Worm (Caenorhabditis elegans) whole organism, young adult: ENCODE measurements around the gene myrf-1.

ENCODE experiments used
- B0019.2 ChIP-seq: fragments of 200-800 bp; sonication (Bioruptor generic); conservative IDR thresholded peaks from 2 replicates; pipeline ENCODE4 v1.3.6; 2022; ENCODE audit warnings: missing genetic modification reagents, missing genetic modification characterization, missing compliant biosample characterization
- B0261.1 ChIP-seq: sonication (generic microtip); optimal IDR thresholded peaks from 2 replicates; lab custom pipeline; 2016; ENCODE audit warnings: mild to moderate bottlenecking, missing genetic modification characterization, moderate library complexity, missing compliant biosample characterization
- D2030.7 ChIP-seq: fragments of 200-800 bp; sonication (Bioruptor generic); IDR thresholded peaks from 2 replicates; pipeline ENCODE4 v1.3.6; 2022; ENCODE audit warnings: missing genetic modification reagents, missing genetic modification characterization, missing compliant biosample characterization
- F22D6.2 ChIP-seq: sonication (generic microtip); optimal IDR thresholded peaks from 2 replicates; lab custom pipeline; 2016; ENCODE audit warnings: mild to moderate bottlenecking, missing genetic modification characterization, missing compliant biosample characterization
- F33H1.4 ChIP-seq: fragments of 200-800 bp; sonication (Bioruptor generic); IDR thresholded peaks from 2 replicates; pipeline ENCODE4 v1.3.6; 2022; ENCODE audit warnings: missing genetic modification reagents, missing genetic modification characterization, missing compliant biosample characterization
- F39B2.1 ChIP-seq: fragments of 200-800 bp; sonication (Bioruptor generic); IDR thresholded peaks from 2 replicates; pipeline ENCODE4 v1.3.6; 2022; ENCODE audit warnings: missing genetic modification reagents, missing genetic modification characterization, missing compliant biosample characterization
- F49E8.2 ChIP-seq: sonication (generic microtip); optimal IDR thresholded peaks from 3 replicates; lab custom pipeline; 2017; ENCODE audit warnings: missing genetic modification characterization, mild to moderate bottlenecking, missing compliant biosample characterization, antibody characterized with exemption, moderate library complexity; ENCODE audit not compliant: insufficient read depth
- F55B11.4 ChIP-seq: sonication (generic microtip); optimal IDR thresholded peaks from 2 replicates; lab custom pipeline; 2016; ENCODE audit warnings: missing compliant biosample characterization, missing genetic modification characterization, borderline replicate concordance; ENCODE audit not compliant: insufficient read depth
- K11D2.4 ChIP-seq: fragments of 200-800 bp; sonication (Bioruptor generic); IDR thresholded peaks from 2 replicates; pipeline ENCODE4 v1.3.6; 2022; ENCODE audit warnings: missing genetic modification reagents, missing genetic modification characterization, missing compliant biosample characterization
- Y95B8A.8 ChIP-seq: fragments of 200-800 bp; sonication (Bioruptor generic); IDR thresholded peaks from 2 replicates; pipeline ENCODE4 v1.3.6; 2022; ENCODE audit warnings: missing genetic modification reagents, missing genetic modification characterization, missing compliant biosample characterization
- ZK185.1 ChIP-seq: sonication (generic microtip); optimal IDR thresholded peaks from 2 replicates; lab custom pipeline; 2016; ENCODE audit warnings: mild to moderate bottlenecking, missing genetic modification characterization, missing compliant biosample characterization; ENCODE audit not compliant: poor library complexity, severe bottlenecking
- athp-1 ChIP-seq: sonication (generic microtip); optimal IDR thresholded peaks from 2 replicates; lab custom pipeline; 2017; ENCODE audit warnings: mild to moderate bottlenecking, missing genetic modification characterization, missing compliant biosample characterization
- attf-5 ChIP-seq: fragments of 200-800 bp; sonication (Bioruptor generic); optimal IDR thresholded peaks from 2 replicates; lab custom pipeline; 2018; ENCODE audit warnings: mild to moderate bottlenecking, missing genetic modification characterization, missing compliant biosample characterization
- bed-2 ChIP-seq: fragments of 200-800 bp; sonication (Bioruptor generic); IDR thresholded peaks from 2 replicates; pipeline ENCODE4 v1.3.6; 2022; ENCODE audit warnings: missing genetic modification reagents, missing genetic modification characterization, missing compliant biosample characterization
- cebp-1 ChIP-seq, 2 experiments: fragments of 200-800 bp in 1 of 2; sonication (Bioruptor generic) in 1 of 2; sonication (generic microtip) in 1 of 2; IDR thresholded peaks in 1 of 2; optimal IDR thresholded peaks in 1 of 2; 2 replicates each; pipeline versions ENCODE4 v1.3.6 to Lab custom; 2017 to 2022; ENCODE audit warnings: missing compliant biosample characterization in 2 of 2, missing genetic modification characterization in 2 of 2, mild to moderate bottlenecking in 1 of 2, missing genetic modification reagents in 1 of 2, moderate library complexity in 1 of 2
- ceh-27 ChIP-seq: fragments of 200-800 bp; sonication (Bioruptor generic); optimal IDR thresholded peaks from 2 replicates; lab custom pipeline; 2018; ENCODE audit warnings: mild to moderate bottlenecking, missing genetic modification characterization, moderate library complexity, missing compliant biosample characterization
- chd-7 ChIP-seq: sonication (generic microtip); optimal IDR thresholded peaks from 2 replicates; lab custom pipeline; 2016; ENCODE audit warnings: mild to moderate bottlenecking, missing genetic modification characterization, moderate library complexity, missing compliant biosample characterization
- die-1 ChIP-seq: sonication (generic microtip); optimal IDR thresholded peaks from 2 replicates; lab custom pipeline; 2016; ENCODE audit warnings: missing genotype, mild to moderate bottlenecking, missing genetic modification characterization, missing compliant biosample characterization
- dpff-1 ChIP-seq: sonication (generic microtip); optimal IDR thresholded peaks from 2 replicates; lab custom pipeline; 2017; ENCODE audit warnings: mild to moderate bottlenecking, missing genetic modification characterization, missing compliant biosample characterization
- dpl-1 ChIP-seq: fragments of 150-350 bp; optimal IDR thresholded peaks from 2 replicates; lab custom pipeline; 2014; ENCODE audit warnings: missing biosample characterization, missing genetic modification reagents, missing genetic modification characterization
- efl-1 ChIP-seq: fragments of 150-350 bp; optimal IDR thresholded peaks from 2 replicates; lab custom pipeline; 2014; ENCODE audit warnings: missing biosample characterization, missing genetic modification reagents, missing genetic modification characterization
- ets-4 ChIP-seq: fragments of 200-800 bp; sonication (Bioruptor generic); optimal IDR thresholded peaks from 2 replicates; lab custom pipeline; 2018; ENCODE audit warnings: mild to moderate bottlenecking, missing genetic modification characterization, missing compliant biosample characterization
- hlh-12 ChIP-seq: sonication (generic microtip); optimal IDR thresholded peaks from 2 replicates; lab custom pipeline; 2016; ENCODE audit warnings: missing genetic modification characterization, missing compliant biosample characterization
- hmg-20 ChIP-seq: fragments of 200-800 bp; sonication (Bioruptor generic); IDR thresholded peaks from 2 replicates; pipeline ENCODE4 v1.3.6; 2022; ENCODE audit warnings: missing genetic modification reagents, missing genetic modification characterization, missing compliant biosample characterization
- hsf-1 ChIP-seq: fragments of 200-800 bp; sonication (Bioruptor generic); IDR thresholded peaks from 2 replicates; pipeline ENCODE4 v1.3.6; 2022; ENCODE audit warnings: missing genetic modification reagents, missing genetic modification characterization, missing compliant biosample characterization
- lag-1 ChIP-seq: fragments of 200-800 bp; sonication (Bioruptor generic); IDR thresholded peaks from 2 replicates; pipeline ENCODE4 v1.3.6; 2022; ENCODE audit warnings: missing genetic modification reagents, missing genetic modification characterization, missing compliant biosample characterization
- lin-26 ChIP-seq: fragments of 200-800 bp; sonication (Bioruptor generic); IDR thresholded peaks from 2 replicates; pipeline ENCODE4 v1.3.6; 2022; ENCODE audit warnings: missing genetic modification reagents, missing genetic modification characterization, missing compliant biosample characterization
- lin-35 ChIP-seq, 3 experiments: fragments of 150-350 bp in 2 of 3; sonication (generic microtip) in 1 of 3; optimal IDR thresholded peaks; 2 replicates each; lab custom pipeline; 2014 to 2018; ENCODE audit warnings: missing biosample characterization in 3 of 3, missing genetic modification characterization in 3 of 3, missing genetic modification reagents in 3 of 3
- lin-40 ChIP-seq: sonication (generic microtip); optimal IDR thresholded peaks from 2 replicates; lab custom pipeline; 2016; ENCODE audit warnings: missing genetic modification characterization, mild to moderate bottlenecking, missing compliant biosample characterization, missing genotype, missing genetic modification reagents
- lin-54 ChIP-seq: fragments of 200-800 bp; sonication (Bioruptor generic); optimal IDR thresholded peaks from 2 replicates; lab custom pipeline; 2018; ENCODE audit warnings: mild to moderate bottlenecking, missing genetic modification characterization, missing compliant biosample characterization
- lir-1 ChIP-seq: fragments of 200-800 bp; sonication (Bioruptor generic); conservative IDR thresholded peaks from 2 replicates; pipeline ENCODE4 v1.3.6; 2022; ENCODE audit warnings: missing genetic modification reagents, missing genetic modification characterization, missing compliant biosample characterization
- lsy-27 ChIP-seq: sonication (generic microtip); optimal IDR thresholded peaks from 2 replicates; lab custom pipeline; 2017; ENCODE audit warnings: missing genetic modification characterization, mild to moderate bottlenecking, missing compliant biosample characterization, antibody characterized with exemption, missing genotype, borderline replicate concordance; ENCODE audit not compliant: insufficient read depth
- madf-10 ChIP-seq: sonication (generic microtip); optimal IDR thresholded peaks from 2 replicates; lab custom pipeline; 2016; ENCODE audit warnings: mild to moderate bottlenecking, missing genetic modification characterization, missing compliant biosample characterization
- madf-8 ChIP-seq: fragments of 200-800 bp; sonication (Bioruptor generic); conservative IDR thresholded peaks from 2 replicates; pipeline ENCODE4 v1.3.6; 2022; ENCODE audit warnings: missing genetic modification reagents, missing genetic modification characterization, missing compliant biosample characterization
- nfyb-1 ChIP-seq: fragments of 200-800 bp; sonication (Bioruptor generic); IDR thresholded peaks from 2 replicates; pipeline ENCODE4 v1.3.6; 2022; ENCODE audit warnings: missing genetic modification reagents, missing genetic modification characterization, missing compliant biosample characterization
- nhr-80 ChIP-seq: sonication (generic microtip); optimal IDR thresholded peaks from 2 replicates; lab custom pipeline; 2016; ENCODE audit warnings: missing genetic modification characterization, missing compliant biosample characterization
- nhr-90 ChIP-seq: sonication (generic microtip); optimal IDR thresholded peaks from 2 replicates; lab custom pipeline; 2016; ENCODE audit warnings: missing genotype, mild to moderate bottlenecking, missing genetic modification characterization, missing compliant biosample characterization
- rpc-1 ChIP-seq, 2 experiments: fragments of 150-350 bp in 1 of 2; sonication (generic microtip) in 1 of 2; optimal IDR thresholded peaks; 2 replicates each; lab custom pipeline; 2014 to 2018; ENCODE audit warnings: missing biosample characterization in 1 of 2, missing genetic modification characterization in 1 of 2, missing genetic modification reagents in 1 of 2, missing genotype in 1 of 2
- snpc-1.1 ChIP-seq: sonication (generic microtip); optimal IDR thresholded peaks from 2 replicates; lab custom pipeline; 2017; ENCODE audit warnings: missing genetic modification characterization, mild to moderate bottlenecking, missing compliant biosample characterization, antibody characterized with exemption, moderate library complexity, missing genotype, missing genetic modification reagents; ENCODE audit not compliant: insufficient read depth
- sptf-2 ChIP-seq: fragments of 200-800 bp; sonication (Bioruptor generic); optimal IDR thresholded peaks from 2 replicates; lab custom pipeline; 2018; ENCODE audit warnings: mild to moderate bottlenecking, missing genetic modification characterization, missing compliant biosample characterization
- tlf-1 ChIP-seq: fragments of 200-800 bp; sonication (Bioruptor generic); optimal IDR thresholded peaks from 2 replicates; lab custom pipeline; 2018; ENCODE audit warnings: mild to moderate bottlenecking, missing genetic modification characterization, missing compliant biosample characterization
- zim-3 ChIP-seq: sonication (generic microtip); optimal IDR thresholded peaks from 2 replicates; lab custom pipeline; 2017; ENCODE audit warnings: mild to moderate bottlenecking, missing genetic modification characterization, moderate library complexity, missing compliant biosample characterization
- ztf-18 ChIP-seq: sonication (generic microtip); optimal IDR thresholded peaks from 2 replicates; lab custom pipeline; 2016; ENCODE audit warnings: missing genotype, mild to moderate bottlenecking, missing genetic modification characterization, missing compliant biosample characterization
- ztf-26 ChIP-seq: sonication (generic microtip); optimal IDR thresholded peaks from 2 replicates; lab custom pipeline; 2017; ENCODE audit warnings: missing genetic modification characterization, missing compliant biosample characterization

Gene myrf-1

DNA sequence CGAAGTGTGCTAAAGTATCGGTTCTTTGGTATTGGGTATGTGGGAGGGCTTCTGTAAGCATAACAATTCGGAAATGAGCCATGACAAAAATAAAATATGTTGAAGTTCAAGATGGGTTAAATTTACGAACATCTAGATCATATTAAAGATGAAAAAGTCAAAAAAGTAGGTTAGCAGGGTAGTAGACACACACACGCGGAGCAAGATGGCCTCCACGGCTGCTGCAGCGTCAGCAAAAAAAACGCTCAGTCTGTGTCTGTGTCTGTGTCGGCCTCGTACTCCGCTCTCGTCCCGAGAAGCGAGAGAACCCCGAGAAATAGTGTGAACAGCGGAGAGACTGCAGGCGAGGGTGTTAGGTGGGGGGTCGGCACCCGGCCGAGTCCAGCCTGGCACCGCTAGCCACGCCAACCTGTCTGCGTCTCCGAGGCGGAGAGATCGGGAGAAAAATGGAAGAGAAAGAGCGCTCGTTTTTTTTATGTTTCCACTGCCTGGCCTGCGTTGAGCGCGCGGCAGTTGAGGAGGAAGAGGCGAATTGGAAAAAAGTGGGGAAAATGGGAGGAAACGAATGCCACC, at the start of gene myrf-1 (continued):
- TF ChIP-seq K11D2.4 (GFP tag; lab: Robert Waterston, UW) (peak; percentile 65; the same call in 1 of the 2 replicates), lin-35 (GFP tag; optimal IDR thresholded peaks at IDR 0.05; lab: Kevin White, UChicago) (peak in 1 of 3 experiments; percentile 22), ets-4 (GFP tag; lab: Kevin White, UChicago) (peak; percentile 64), hmg-20 (GFP tag; lab: Robert Waterston, UW) (peak; percentile 40), F39B2.1 (GFP tag; lab: Robert Waterston, UW) (no peak), F33H1.4 (no peak), lin-54 (GFP tag; lab: Kevin White, UChicago) (peak; percentile 50), ZK185.1 (peak; percentile 39), sptf-2 (peak; percentile 71), B0019.2 (GFP tag; lab: Robert Waterston, UW) (no peak), lin-40 (tag; lab: Kevin White, UChicago) (peak; percentile 73), ztf-18 (peak; percentile 57), athp-1 (peak; percentile 7), nfyb-1 (GFP tag; lab: Robert Waterston, UW) (peak; percentile 75; the same call in 1 of the 2 replicates), bed-2 (GFP tag; lab: Robert Waterston, UW) (0 out of 2 replicates have a peak, but pooled peaks have one; percentile 9), lag-1 (GFP tag; lab: Robert Waterston, UW) (no peak), die-1 (tag; lab: Kevin White, UChicago) (peak; percentile 62), hsf-1 (GFP tag; lab: Robert Waterston, UW) (no peak), F22D6.2 (tag; lab: Kevin White, UChicago) (no peak)

DNA sequence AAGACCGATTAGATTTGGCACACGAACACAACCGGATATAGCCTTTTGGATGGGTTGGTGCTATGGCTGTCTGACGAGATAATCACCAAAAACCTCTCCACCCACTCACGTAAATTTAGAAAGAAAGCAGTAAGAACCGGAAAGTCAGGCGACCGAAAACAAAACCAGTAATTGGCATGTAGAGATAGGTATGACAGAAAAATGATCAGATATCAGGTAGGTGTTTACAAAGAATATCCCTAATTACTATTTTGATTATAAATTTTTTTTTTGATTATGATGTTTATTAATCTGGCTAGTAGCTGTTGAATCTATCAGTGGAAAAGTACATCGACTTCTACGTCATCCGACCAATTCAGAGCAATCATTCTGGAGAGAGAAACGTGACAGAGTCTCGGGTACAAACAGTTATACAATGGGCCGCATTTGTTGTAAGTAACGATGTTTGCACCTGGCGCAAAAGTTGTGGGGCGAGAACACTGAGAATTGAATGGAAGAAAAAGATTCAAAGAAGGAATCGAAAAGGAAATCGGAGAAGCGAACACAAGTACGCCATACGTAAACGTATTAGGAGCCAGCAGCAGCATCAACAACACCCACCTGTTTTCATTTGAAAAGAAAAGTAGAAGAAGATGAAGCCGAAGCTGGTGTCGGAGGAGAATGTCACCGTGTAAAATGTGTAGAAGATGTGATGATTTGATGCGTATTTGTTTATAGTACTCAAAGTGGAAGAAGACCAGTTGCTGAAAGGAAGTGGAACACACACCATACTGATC, 48.7 kb upstream of the myrf-1 start:
- TF ChIP-seq cebp-1 (GFP tag; IDR thresholded peaks at IDR 0.05; lab: Robert Waterston, UW) (no peak), cebp-1 (tag; optimal IDR thresholded peaks at IDR 0.05; lab: Kevin White, UChicago) (peak; percentile 10), dpff-1 (tag; lab: Kevin White, UChicago) (no peak), snpc-1.1 (tag; lab: Kevin White, UChicago) (no peak), Y95B8A.8 (GFP tag; lab: Robert Waterston, UW) (no peak), rpc-1 (optimal IDR thresholded peaks at IDR 0.05; lab: Kevin White, UChicago) (no peak), rpc-1 (tag; optimal IDR thresholded peaks at IDR 0.05; lab: Kevin White, UChicago) (no peak), F55B11.4 (no peak), lin-26 (GFP tag; lab: Robert Waterston, UW) (0 out of 2 replicates have a peak, but pooled peaks have one; percentile 14), attf-5 (GFP tag; lab: Kevin White, UChicago) (no peak), chd-7 (tag; lab: Kevin White, UChicago) (peak; percentile 29), F49E8.2 (tag; lab: Kevin White, UChicago) (no peak), ztf-26 (peak; percentile 8), B0261.1 (tag; lab: Kevin White, UChicago) (no peak), ceh-27 (GFP tag; lab: Kevin White, UChicago) (no peak), tlf-1 (GFP tag; lab: Kevin White, UChicago) (no peak), madf-8 (GFP tag; lab: Robert Waterston, UW) (no peak), lir-1 (GFP tag; lab: Robert Waterston, UW) (no peak), D2030.7 (GFP tag; lab: Robert Waterston, UW) (no peak), dpl-1 (GFP tag; lab: Kevin White, UChicago) (no peak), nhr-90 (tag; lab: Kevin White, UChicago) (no peak), lsy-27 (tag; lab: Kevin White, UChicago) (no peak), hlh-12 (tag; lab: Kevin White, UChicago) (no peak), zim-3 (tag; lab: Kevin White, UChicago) (no peak), efl-1 (no peak), nhr-80 (tag; lab: Kevin White, UChicago) (no peak), lin-40 (tag; lab: Kevin White, UChicago) (no peak), madf-10 (tag; lab: Kevin White, UChicago) (no peak), F22D6.2 (tag; lab: Kevin White, UChicago) (no peak)
